Worm (Caenorhabditis elegans) whole organism, late embryonic: ENCODE measurements around the gene rps-1.

Experiments used
- ahr-1 ChIP-seq: sonication (generic microtip); optimal IDR thresholded peaks from 2 replicates; lab custom pipeline; 2016; ENCODE audit warnings: missing genetic modification characterization, missing compliant biosample characterization
- ceh-24 ChIP-seq: sonication (generic microtip); optimal IDR thresholded peaks from 2 replicates; lab custom pipeline; 2016; ENCODE audit warnings: mild to moderate bottlenecking, missing genetic modification characterization, missing compliant biosample characterization
- ceh-30 ChIP-seq: fragments of 150-350 bp; optimal IDR thresholded peaks from 2 replicates; lab custom pipeline; 2014; ENCODE audit warnings: missing biosample characterization, missing genetic modification characterization
- ceh-6 ChIP-seq: fragments of 200-800 bp; sonication (Bioruptor generic); optimal IDR thresholded peaks from 2 replicates; lab custom pipeline; 2018; ENCODE audit warnings: mild to moderate bottlenecking, missing genetic modification characterization, missing compliant biosample characterization
- hlh-13 ChIP-seq: fragments of 200-800 bp; sonication (Bioruptor generic); optimal IDR thresholded peaks from 2 replicates; lab custom pipeline; 2018; ENCODE audit warnings: mild to moderate bottlenecking, missing genetic modification characterization, missing compliant biosample characterization
- nhr-11 ChIP-seq: fragments of 150-350 bp; optimal IDR thresholded peaks from 2 replicates; lab custom pipeline; 2014; ENCODE audit warnings: missing biosample characterization, missing genetic modification characterization
- tbx-2 ChIP-seq: sonication (generic microtip); optimal IDR thresholded peaks from 2 replicates; lab custom pipeline; 2016; ENCODE audit warnings: missing genetic modification characterization, missing compliant biosample characterization

ce11 chrIII:4525998-4526397 is 50.3 kb downstream of the rps-1 start:
- TF ChIP-seq ceh-30 (tag; lab: Kevin White, UChicago), result no peak
- TF ChIP-seq hlh-13, result no peak
- TF ChIP-seq ceh-6 (GFP tag; lab: Kevin White, UChicago), result no peak
- no peak for TF ChIP-seq ahr-1 (tag; lab: Kevin White, UChicago)
- no peak for TF ChIP-seq tbx-2
- TF ChIP-seq ceh-24 (tag; lab: Kevin White, UChicago), result no peak
- TF ChIP-seq nhr-11 (tag; lab: Kevin White, UChicago), result no peak
